Worm (Caenorhabditis elegans) whole organism, L3 larva: ENCODE results near the gene srxa-12.

Source experiments
- R02D3.7 ChIP-seq: fragments of 150-350 bp; optimal IDR thresholded peaks from 2 replicates; lab custom pipeline; 2014; ENCODE audit warnings: missing biosample characterization, missing genetic modification characterization
- aly-2 ChIP-seq: fragments of 150-350 bp; optimal IDR thresholded peaks from 2 replicates; lab custom pipeline; 2014; ENCODE audit warnings: missing biosample characterization, missing genetic modification characterization
- ceh-28 ChIP-seq: fragments of 150-350 bp; optimal IDR thresholded peaks from 2 replicates; lab custom pipeline; 2014; ENCODE audit warnings: missing biosample characterization, missing genetic modification reagents, missing genetic modification characterization
- ceh-82 ChIP-seq: fragments of 150-350 bp; optimal IDR thresholded peaks from 2 replicates; lab custom pipeline; 2014; ENCODE audit warnings: missing biosample characterization, missing genetic modification characterization
- ceh-9 ChIP-seq: sonication (generic microtip); optimal IDR thresholded peaks from 2 replicates; lab custom pipeline; 2018; ENCODE audit warnings: missing biosample characterization, missing genetic modification characterization
- daf-12 ChIP-seq: fragments of 150-350 bp; optimal IDR thresholded peaks from 2 replicates; lab custom pipeline; 2014; ENCODE audit warnings: missing biosample characterization, missing genetic modification reagents, missing genetic modification characterization
- elt-1 ChIP-seq: fragments of 150-350 bp; optimal IDR thresholded peaks from 2 replicates; lab custom pipeline; 2014; ENCODE audit warnings: missing biosample characterization, missing genetic modification characterization
- elt-2 ChIP-seq: sonication (generic microtip); optimal IDR thresholded peaks from 2 replicates; lab custom pipeline; 2016; ENCODE audit warnings: missing genetic modification reagents, mild to moderate bottlenecking, missing genetic modification characterization, missing compliant biosample characterization
- fkh-10 ChIP-seq: sonication (generic microtip); optimal IDR thresholded peaks from 2 replicates; lab custom pipeline; 2017; ENCODE audit warnings: missing biosample characterization, missing genetic modification reagents, missing genetic modification characterization
- fkh-2 ChIP-seq: fragments of 150-350 bp; optimal IDR thresholded peaks from 2 replicates; lab custom pipeline; 2014; ENCODE audit warnings: missing biosample characterization, missing genetic modification reagents, missing genetic modification characterization
- fos-1 ChIP-seq: fragments of 150-350 bp; optimal IDR thresholded peaks from 2 replicates; lab custom pipeline; 2014; ENCODE audit warnings: missing biosample characterization, missing genetic modification characterization
- hmg-11 ChIP-seq: sonication (generic microtip); optimal IDR thresholded peaks from 2 replicates; lab custom pipeline; 2016; ENCODE audit warnings: missing genetic modification characterization, missing compliant biosample characterization
- jun-1 ChIP-seq: fragments of 150-350 bp; optimal IDR thresholded peaks from 2 replicates; lab custom pipeline; 2014; ENCODE audit warnings: missing biosample characterization, missing genetic modification reagents, missing genetic modification characterization
- lin-15B ChIP-seq: fragments of 150-350 bp; optimal IDR thresholded peaks from 2 replicates; lab custom pipeline; 2014; ENCODE audit warnings: missing biosample characterization, missing genetic modification characterization
- lsy-12 ChIP-seq: sonication (generic microtip); optimal IDR thresholded peaks from 2 replicates; lab custom pipeline; 2016; ENCODE audit warnings: mild to moderate bottlenecking, missing genetic modification characterization, missing compliant biosample characterization
- nfya-1 ChIP-seq: sonication (generic microtip); optimal IDR thresholded peaks from 2 replicates; lab custom pipeline; 2017; ENCODE audit warnings: missing genetic modification characterization, mild to moderate bottlenecking, missing compliant biosample characterization, antibody characterized with exemption, moderate library complexity; ENCODE audit not compliant: insufficient read depth
- nhr-11 ChIP-seq: fragments of 150-350 bp; optimal IDR thresholded peaks from 2 replicates; lab custom pipeline; 2014; ENCODE audit warnings: missing biosample characterization, missing genetic modification characterization
- nhr-12 ChIP-seq: fragments of 150-350 bp; optimal IDR thresholded peaks from 2 replicates; lab custom pipeline; 2014; ENCODE audit warnings: missing biosample characterization, missing genetic modification characterization
- nhr-23 ChIP-seq: fragments of 150-350 bp; optimal IDR thresholded peaks from 2 replicates; lab custom pipeline; 2014; ENCODE audit warnings: missing biosample characterization, missing genetic modification reagents, missing genetic modification characterization
- nhr-237 ChIP-seq: fragments of 150-350 bp; optimal IDR thresholded peaks from 2 replicates; lab custom pipeline; 2014; ENCODE audit warnings: missing biosample characterization, missing genetic modification characterization
- nhr-25 ChIP-seq: sonication (generic microtip); optimal IDR thresholded peaks from 2 replicates; lab custom pipeline; 2017; ENCODE audit warnings: missing biosample characterization, missing genetic modification characterization
- nhr-43 ChIP-seq: sonication (generic microtip); optimal IDR thresholded peaks from 2 replicates; lab custom pipeline; 2016; ENCODE audit warnings: mild to moderate bottlenecking, missing genetic modification characterization, missing compliant biosample characterization; ENCODE audit not compliant: poor library complexity, severe bottlenecking
- nhr-67 ChIP-seq: fragments of 150-350 bp; optimal IDR thresholded peaks from 2 replicates; lab custom pipeline; 2014; ENCODE audit warnings: missing biosample characterization, missing genetic modification characterization
- nhr-77 ChIP-seq: fragments of 150-350 bp; optimal IDR thresholded peaks from 2 replicates; lab custom pipeline; 2014; ENCODE audit warnings: missing biosample characterization, missing genetic modification characterization
- pha-4 ChIP-seq: fragments of 150-350 bp; optimal IDR thresholded peaks from 2 replicates; lab custom pipeline; 2014; ENCODE audit warnings: missing biosample characterization, missing genetic modification reagents, missing genetic modification characterization
- pqm-1 ChIP-seq: fragments of 150-350 bp; optimal IDR thresholded peaks from 2 replicates; lab custom pipeline; 2017; ENCODE audit warnings: missing biosample characterization, missing genetic modification characterization, inconsistent platforms
- sea-2 ChIP-seq: fragments of 150-350 bp; sonication (generic microtip); optimal IDR thresholded peaks from 4 replicates; lab custom pipeline; 2014; ENCODE audit warnings: missing biosample characterization, missing genetic modification reagents, missing genetic modification characterization
- skn-1 ChIP-seq: fragments of 150-350 bp; optimal IDR thresholded peaks from 2 replicates; lab custom pipeline; 2014; ENCODE audit warnings: missing biosample characterization, missing genetic modification characterization
- snpc-4 ChIP-seq: fragments of 150-350 bp; optimal IDR thresholded peaks from 2 replicates; lab custom pipeline; 2014; ENCODE audit warnings: missing biosample characterization, missing genetic modification characterization
- unc-39 ChIP-seq: sonication (generic microtip); optimal IDR thresholded peaks from 4 replicates; lab custom pipeline; 2017; ENCODE audit warnings: missing biosample characterization, missing genetic modification characterization
- zag-1 ChIP-seq: fragments of 150-350 bp; optimal IDR thresholded peaks from 2 replicates; lab custom pipeline; 2014; ENCODE audit warnings: missing biosample characterization, missing genetic modification characterization
- ztf-11 ChIP-seq: fragments of 150-350 bp; optimal IDR thresholded peaks from 2 replicates; lab custom pipeline; 2014; ENCODE audit warnings: missing biosample characterization, missing genetic modification characterization
- ztf-4 ChIP-seq: fragments of 150-350 bp; optimal IDR thresholded peaks from 2 replicates; lab custom pipeline; 2014; ENCODE audit warnings: missing biosample characterization, missing genetic modification characterization

srxa-12 gene

ce11 chrV:13960916-13961315 lies 34.4 kb downstream of the srxa-12 start, which contains the start of gene srh-24:
TSS of gene srh-24 (minus strand) at chrV:13961016.
- TF ChIP-seq nhr-77 (tag; lab: Kevin White, UChicago), result no peak
- TF ChIP-seq fos-1 (tag; lab: Kevin White, UChicago), result no peak
- TF ChIP-seq ceh-9, result no peak
- TF ChIP-seq nhr-237, result no peak
- no peak for TF ChIP-seq zag-1 (tag; lab: Kevin White, UChicago)

DNA sequence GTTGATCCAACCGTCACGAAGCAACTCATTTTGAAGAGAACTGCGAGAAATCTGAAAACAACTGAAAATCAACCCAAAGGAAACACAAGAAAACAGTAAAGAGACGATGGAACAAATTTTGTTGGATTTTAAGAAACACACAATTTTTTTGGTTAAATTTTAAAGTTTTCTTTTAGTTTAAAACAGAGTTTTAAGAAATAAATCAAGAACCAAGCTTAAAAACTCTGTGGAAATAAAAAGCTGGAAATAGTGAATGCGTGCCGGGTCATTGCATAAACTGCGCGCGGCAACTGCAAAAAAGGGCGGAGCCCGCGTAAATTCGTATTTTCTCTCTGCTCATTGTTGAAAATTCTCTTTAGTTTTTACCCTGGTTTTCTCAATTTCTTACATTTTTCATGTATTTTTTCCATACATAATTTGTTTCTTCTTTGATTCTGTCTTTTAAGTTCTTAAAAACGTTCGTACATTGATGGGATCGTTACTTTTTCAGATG lies 35.5 kb downstream of the srxa-12 start, which contains the start of the genes algn-13 and R10D12.13:
Gene algn-13, minus strand, starts transcription at position 51 of the 493 bp plus-strand sequence.
Gene R10D12.13, plus strand, starts transcription at position 491 of the 493 bp plus-strand sequence.
- TF ChIP-seq snpc-4 (tag; lab: Kevin White, UChicago), result peak; percentile 72
- TF ChIP-seq ztf-4 (tag; lab: Kevin White, UChicago), result no peak
- TF ChIP-seq nhr-67, result no peak
- TF ChIP-seq daf-12 (tag; lab: Kevin White, UChicago), result no peak
- no peak for TF ChIP-seq fkh-10 (GFP tag; lab: Kevin White, UChicago)
- no peak for TF ChIP-seq elt-1 (tag; lab: Kevin White, UChicago)
- TF ChIP-seq nhr-12, result no peak
- TF ChIP-seq nhr-23 (tag; lab: Kevin White, UChicago), result peak; percentile 19
- TF ChIP-seq sea-2, result no peak
- TF ChIP-seq ceh-28 (tag; lab: Kevin White, UChicago), result no peak
- TF ChIP-seq nhr-11, result no peak
- TF ChIP-seq ztf-11, result no peak
- TF ChIP-seq lsy-12 (tag; lab: Kevin White, UChicago), result no peak
- peak; percentile 91 for TF ChIP-seq hmg-11 (tag; lab: Kevin White, UChicago)
- peak; percentile 41 for TF ChIP-seq elt-2 (tag; lab: Kevin White, UChicago)
- TF ChIP-seq lin-15B (tag; lab: Kevin White, UChicago), result peak; percentile 35
- no peak for TF ChIP-seq aly-2 (tag; lab: Kevin White, UChicago)
- peak; percentile 27 for TF ChIP-seq skn-1 (tag; lab: Kevin White, UChicago)
- TF ChIP-seq ceh-82, result no peak
- peak; percentile 44 for TF ChIP-seq pha-4 (tag; lab: Kevin White, UChicago)
- TF ChIP-seq unc-39 (tag; lab: Kevin White, UChicago), result no peak
- TF ChIP-seq R02D3.7 (tag; lab: Kevin White, UChicago), result peak; percentile 46
- TF ChIP-seq nfya-1 (tag; lab: Kevin White, UChicago), result peak; percentile 54
- TF ChIP-seq nhr-77 (tag; lab: Kevin White, UChicago), result no peak
- no peak for TF ChIP-seq fkh-2 (tag; lab: Kevin White, UChicago)
- TF ChIP-seq nhr-43 (tag; lab: Kevin White, UChicago), result peak; percentile 76
- no peak for TF ChIP-seq pqm-1 (tag; lab: Kevin White, UChicago)
- TF ChIP-seq, all 47 proteins: peak for 10

DNA sequence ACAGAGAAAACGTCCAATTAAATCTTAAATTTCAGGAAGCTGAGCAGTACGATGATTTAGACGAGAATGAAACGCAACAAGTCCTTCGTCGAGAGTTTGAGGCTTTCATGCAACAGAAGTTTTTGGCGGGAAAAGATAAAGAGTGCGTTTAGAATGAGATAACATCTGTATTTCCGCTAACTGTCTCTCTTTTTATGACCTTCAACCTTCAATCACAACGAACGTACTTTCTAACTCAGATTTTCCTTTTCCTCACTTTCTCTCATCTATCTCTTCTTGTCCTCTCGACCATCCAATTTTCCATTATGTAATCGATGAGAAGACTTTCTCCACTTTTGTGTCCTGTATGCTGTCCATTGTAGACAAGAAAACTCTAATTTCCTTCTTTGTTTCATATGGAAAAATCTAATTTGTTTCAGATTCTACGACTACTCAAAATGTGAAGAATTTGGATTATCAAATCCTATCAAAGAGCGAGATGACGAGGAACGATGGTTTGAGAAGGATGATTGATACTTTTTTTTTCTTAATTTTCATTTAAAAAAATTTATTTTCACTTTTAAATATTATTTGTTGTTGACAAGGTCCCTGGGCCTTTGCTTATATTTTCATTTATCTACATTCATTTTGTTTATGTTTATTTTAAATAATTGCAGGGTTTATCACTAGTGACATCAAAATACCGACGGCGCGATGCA lies 36.9 kb downstream of the srxa-12 start, which contains the start of gene sao-1:
Gene sao-1, plus strand, starts transcription at position 648 of the 698 bp plus-strand sequence.
- TF ChIP-seq lsy-12 (tag; lab: Kevin White, UChicago) (no peak), nhr-25 (tag; lab: Kevin White, UChicago) (peak; percentile 75), elt-1 (tag; lab: Kevin White, UChicago) (peak; percentile 67), fkh-10 (GFP tag; lab: Kevin White, UChicago) (no peak), jun-1 (tag; lab: Kevin White, UChicago) (no peak)
